Worm (Caenorhabditis elegans): ENCODE measurements around the gene ugt-54.

The ugt-54 gene

DNA sequence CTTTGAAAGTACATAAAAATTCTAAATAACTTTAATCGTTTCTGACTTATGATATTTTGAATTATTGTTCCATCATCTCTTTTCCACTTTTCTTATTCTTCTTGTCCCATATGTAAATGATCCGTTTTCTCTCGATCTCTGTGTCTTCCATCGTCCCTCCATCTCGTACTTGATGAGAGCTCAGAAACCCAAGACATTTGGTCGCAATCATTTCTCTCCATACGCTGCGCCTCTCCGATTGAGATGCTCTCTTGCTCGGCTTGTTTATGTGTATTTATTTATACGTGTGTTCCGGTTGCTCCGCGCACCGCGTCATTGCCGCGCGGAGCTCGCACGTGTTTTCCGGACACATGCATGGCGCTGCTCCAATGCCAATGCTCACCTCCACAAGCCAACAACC lies 49.9 kb downstream of the ugt-54 start:
- TF ChIP-seq ceh-16 (tag; optimal IDR thresholded peaks at IDR 0.05) (no peak), pqm-1 (tag; optimal IDR thresholded peaks at IDR 0.05) (no peak), pha-4 (tag; optimal IDR thresholded peaks at IDR 0.05) (peak; percentile 5)

- TF ChIP-seq ceh-82 (tag; optimal IDR thresholded peaks at IDR 0.05) (no peak), egl-5 (tag; optimal IDR thresholded peaks at IDR 0.05) (peak; percentile 59)
Observed at ce11 chrIV:10812099-10812498, 50.6 kb downstream of the ugt-54 start, which contains the start of gene miz-1. miz-1 (plus strand) TSS chrIV:10812399.
